Worm (Caenorhabditis elegans): Measurements from ENCODE around the gene clec-84.
"Not testable (repeated sequence)": the region's sequence is repeated elsewhere in the genome, so short reads cannot be mapped to it uniquely, and the experiment has no call there.

- not testable (repeated sequence) for TF ChIP-seq lin-29 (GFP tag; IDR thresholded peaks at IDR 0.05); mdl-1 (tag; optimal IDR thresholded peaks at IDR 0.05); nhr-11 (tag; optimal IDR thresholded peaks at IDR 0.05); zag-1 (tag; optimal IDR thresholded peaks at IDR 0.05); Y5F2A.4 (GFP tag; optimal IDR thresholded peaks at IDR 0.05); mep-1 (tag; optimal IDR thresholded peaks at IDR 0.05); unc-62 (GFP tag; optimal IDR thresholded peaks at IDR 0.05 in 1 of 2); unc-62 (tag; optimal IDR thresholded peaks at IDR 0.05)
Observed at ce11 chrIV:2894630-2895029, 52.4 kb downstream of the clec-84 start, which contains the start of gene Y54G2A.19.

Data from whole organism, L4 larva.